Fruit fly (Drosophila melanogaster) whole organism, embryonic: ENCODE data around the gene CG11241.

Source experiments
- Antp ChIP-seq: fragments of 200-800 bp; sonication (Bioruptor generic); optimal IDR thresholded peaks from 3 replicates; lab custom pipeline; 2016; ENCODE audit warnings: missing biosample characterization, missing genetic modification characterization
- CG10147 ChIP-seq: fragments of 200-800 bp; sonication (Bioruptor generic); optimal IDR thresholded peaks from 2 replicates; lab custom pipeline; 2019; ENCODE audit warnings: missing biosample characterization, mild to moderate bottlenecking, missing genetic modification characterization, moderate library complexity
- CG10267 ChIP-seq: fragments of 200-800 bp; sonication (Bioruptor generic); optimal IDR thresholded peaks from 2 replicates; lab custom pipeline; 2018; ENCODE audit warnings: missing biosample characterization, mild to moderate bottlenecking, missing genetic modification characterization, moderate library complexity
- CG11398 ChIP-seq: fragments of 200-800 bp; sonication (Bioruptor generic); optimal IDR thresholded peaks from 2 replicates; lab custom pipeline; 2016; ENCODE audit warnings: missing biosample characterization, missing genetic modification characterization
- CG1233 ChIP-seq: fragments of 200-800 bp; sonication (Bioruptor generic); optimal IDR thresholded peaks from 4 replicates; lab custom pipeline; 2018; ENCODE audit warnings: missing biosample characterization, mild to moderate bottlenecking, missing genetic modification characterization
- CG12659 ChIP-seq: fragments of 200-800 bp; sonication (Bioruptor generic); optimal IDR thresholded peaks from 3 replicates; lab custom pipeline; 2017; ENCODE audit warnings: mild to moderate bottlenecking, missing biosample characterization, missing genetic modification reagents, missing genetic modification characterization
- CG14710 ChIP-seq: fragments of 200-800 bp; sonication (Bioruptor generic); optimal IDR thresholded peaks from 3 replicates; lab custom pipeline; 2019; ENCODE audit warnings: missing biosample characterization, mild to moderate bottlenecking, missing genetic modification characterization, moderate library complexity
- CG14965 ChIP-seq: fragments of 200-800 bp; sonication (Bioruptor generic); optimal IDR thresholded peaks from 2 replicates; lab custom pipeline; 2016; ENCODE audit warnings: missing biosample characterization, missing genetic modification characterization, borderline replicate concordance
- CG15601 ChIP-seq: fragments of 200-800 bp; sonication (Bioruptor generic); optimal IDR thresholded peaks from 3 replicates; lab custom pipeline; 2019; ENCODE audit warnings: missing biosample characterization, mild to moderate bottlenecking, missing genetic modification characterization, moderate library complexity
- CG31224 ChIP-seq: fragments of 200-800 bp; sonication (Bioruptor generic); IDR thresholded peaks from 2 replicates; pipeline ENCODE4 v1.3.6; 2022; ENCODE audit warnings: missing biosample characterization, missing genetic modification characterization
- CG34224 ChIP-seq: fragments of 200-800 bp; sonication (Bioruptor generic); IDR thresholded peaks from 3 replicates; pipeline ENCODE4 v1.3.6; 2022; ENCODE audit warnings: missing biosample characterization, missing genetic modification characterization; ENCODE audit not compliant: partially characterized antibody
- CG6272 ChIP-seq: fragments of 200-800 bp; sonication (Bioruptor generic); IDR thresholded peaks from 2 replicates; pipeline ENCODE4 v1.3.6; 2022; ENCODE audit warnings: missing biosample characterization, missing genetic modification characterization
- CG7271 ChIP-seq: fragments of 200-800 bp; sonication (Bioruptor generic); optimal IDR thresholded peaks from 2 replicates; lab custom pipeline; 2018; ENCODE audit warnings: missing biosample characterization, mild to moderate bottlenecking, missing genetic modification characterization, moderate library complexity
- CG7839 ChIP-seq: fragments of 200-800 bp; sonication (Bioruptor generic); optimal IDR thresholded peaks from 3 replicates; lab custom pipeline; 2018; ENCODE audit warnings: missing biosample characterization, mild to moderate bottlenecking, missing genetic modification characterization, moderate library complexity
- CG7987 ChIP-seq: fragments of 200-800 bp; sonication (Bioruptor generic); optimal IDR thresholded peaks from 2 replicates; lab custom pipeline; 2018; ENCODE audit warnings: missing biosample characterization, mild to moderate bottlenecking, missing genetic modification characterization, moderate library complexity
- CG8944 ChIP-seq: fragments of 200-800 bp; sonication (Bioruptor generic); optimal IDR thresholded peaks from 3 replicates; lab custom pipeline; 2016; ENCODE audit warnings: missing biosample characterization, missing genetic modification characterization
- CG9437 ChIP-seq: fragments of 200-800 bp; sonication (Bioruptor generic); optimal IDR thresholded peaks from 2 replicates; lab custom pipeline; 2018; ENCODE audit warnings: missing biosample characterization, mild to moderate bottlenecking, missing genetic modification characterization
- CHES-1-like ChIP-seq: fragments of 200-800 bp; sonication (Bioruptor generic); optimal IDR thresholded peaks from 2 replicates; lab custom pipeline; 2016; ENCODE audit warnings: missing biosample characterization, missing genetic modification characterization
- CTCF ChIP-seq: fragments of 200-800 bp; sonication (Bioruptor generic); optimal IDR thresholded peaks from 2 replicates; lab custom pipeline; 2017; ENCODE audit warnings: missing biosample characterization, mild to moderate bottlenecking, missing genetic modification characterization, moderate library complexity
- Dbx ChIP-seq: fragments of 200-800 bp; sonication (Bioruptor generic); IDR thresholded peaks from 3 replicates; pipeline ENCODE4 v1.3.6; 2022; ENCODE audit warnings: missing biosample characterization, missing genetic modification characterization
- Dll ChIP-seq: fragments of 200-800 bp; sonication (Bioruptor generic); IDR thresholded peaks from 4 replicates; pipeline ENCODE4 v1.3.6; 2022; ENCODE audit warnings: missing biosample characterization, missing genetic modification characterization; ENCODE audit not compliant: partially characterized antibody
- Dp ChIP-seq: fragments of 200-800 bp; sonication (Bioruptor generic); optimal IDR thresholded peaks from 2 replicates; lab custom pipeline; 2018; ENCODE audit warnings: missing biosample characterization, mild to moderate bottlenecking, missing genetic modification characterization, moderate library complexity
- Dref ChIP-seq: fragments of 200-800 bp; sonication (Bioruptor generic); IDR thresholded peaks from 2 replicates; pipeline ENCODE4 v1.3.6; 2022; ENCODE audit warnings: missing biosample characterization, missing genetic modification characterization
- H15 ChIP-seq: fragments of 200-800 bp; sonication (Bioruptor generic); IDR thresholded peaks from 3 replicates; pipeline ENCODE4 v1.3.6; 2022; ENCODE audit warnings: missing biosample characterization, missing genetic modification characterization
- Med ChIP-seq: fragments of 200-800 bp; sonication (Bioruptor generic); peaks from one replicate; lab custom pipeline; 2016; ENCODE audit warnings: missing biosample characterization, missing genetic modification characterization, mild to moderate bottlenecking, inconsistent platforms, moderate library complexity
- Mes4 ChIP-seq: fragments of 200-800 bp; sonication (Bioruptor generic); optimal IDR thresholded peaks from 2 replicates; lab custom pipeline; 2016; ENCODE audit warnings: missing biosample characterization, missing genetic modification characterization
- Pdp1 ChIP-seq, 2 experiments: fragments of 200-800 bp; sonication (Bioruptor generic); optimal IDR thresholded peaks; 3 replicates each; lab custom pipeline; 2016; ENCODE audit warnings: missing biosample characterization in 2 of 2, missing genetic modification characterization in 2 of 2, mild to moderate bottlenecking in 1 of 2, moderate library complexity in 1 of 2
- Rx ChIP-seq: fragments of 200-800 bp; sonication (Bioruptor generic); IDR thresholded peaks from 2 replicates; pipeline ENCODE4 v1.3.6; 2022; ENCODE audit warnings: missing biosample characterization, missing genetic modification characterization
- Scr ChIP-seq: fragments of 200-800 bp; sonication (Bioruptor generic); IDR thresholded peaks from 2 replicates; pipeline ENCODE4 v1.3.6; 2022; ENCODE audit warnings: missing biosample characterization, missing genetic modification characterization; ENCODE audit not compliant: partially characterized antibody
- abd-A ChIP-seq: fragments of 200-800 bp; sonication (Bioruptor generic); optimal IDR thresholded peaks from 3 replicates; lab custom pipeline; 2019; ENCODE audit warnings: missing biosample characterization, mild to moderate bottlenecking, missing genetic modification characterization, moderate library complexity
- croc ChIP-seq: fragments of 200-800 bp; sonication (Bioruptor generic); conservative IDR thresholded peaks from 3 replicates; pipeline ENCODE4 v1.3.6; 2022; ENCODE audit warnings: missing biosample characterization, missing genetic modification characterization
- gcm2 ChIP-seq: fragments of 200-800 bp; sonication (Bioruptor generic); optimal IDR thresholded peaks from 2 replicates; lab custom pipeline; 2016; ENCODE audit warnings: missing biosample characterization, missing genetic modification characterization
- grn ChIP-seq: fragments of 200-800 bp; sonication (Bioruptor generic); optimal IDR thresholded peaks from 3 replicates; lab custom pipeline; 2017; ENCODE audit warnings: missing biosample characterization, missing genetic modification characterization
- her ChIP-seq: fragments of 200-800 bp; sonication (Bioruptor generic); optimal IDR thresholded peaks from 2 replicates; lab custom pipeline; 2016; ENCODE audit warnings: missing biosample characterization, missing genetic modification characterization
- insv ChIP-seq, 2 experiments: fragments of 200-800 bp; sonication (Bioruptor generic); optimal IDR thresholded peaks; 3 replicates each; lab custom pipeline; 2016 to 2018; ENCODE audit warnings: missing biosample characterization in 2 of 2, missing genetic modification characterization in 2 of 2
- nmo ChIP-seq: fragments of 200-800 bp; sonication (Bioruptor generic); optimal IDR thresholded peaks from 2 replicates; lab custom pipeline; 2018; ENCODE audit warnings: missing biosample characterization, mild to moderate bottlenecking, missing genetic modification characterization, moderate library complexity
- odd ChIP-seq: fragments of 200-800 bp; sonication (Bioruptor generic); optimal IDR thresholded peaks from 2 replicates; lab custom pipeline; 2017; ENCODE audit warnings: missing biosample characterization, mild to moderate bottlenecking, missing genetic modification characterization
- pb ChIP-seq: fragments of 200-800 bp; sonication (Bioruptor generic); optimal IDR thresholded peaks from 3 replicates; lab custom pipeline; 2016; ENCODE audit warnings: missing biosample characterization, missing genetic modification characterization
- pho ChIP-seq: fragments of 200-800 bp; sonication (Bioruptor generic); optimal IDR thresholded peaks from 2 replicates; lab custom pipeline; 2016; ENCODE audit warnings: missing biosample characterization, missing genetic modification characterization
- phol ChIP-seq: fragments of 200-800 bp; sonication (Bioruptor generic); optimal IDR thresholded peaks from 3 replicates; lab custom pipeline; 2018; ENCODE audit warnings: missing biosample characterization, mild to moderate bottlenecking, missing genetic modification characterization, moderate library complexity
- slp2 ChIP-seq: fragments of 200-800 bp; sonication (Bioruptor generic); optimal IDR thresholded peaks from 2 replicates; lab custom pipeline; 2016; ENCODE audit warnings: missing biosample characterization, missing genetic modification characterization
- trem ChIP-seq: fragments of 200-800 bp; optimal IDR thresholded peaks from 3 replicates; lab custom pipeline; 2019; ENCODE audit warnings: missing biosample characterization, mild to moderate bottlenecking, missing genetic modification characterization, moderate library complexity
- zfh1 ChIP-seq: fragments of 200-800 bp; sonication (Bioruptor generic); IDR thresholded peaks from 3 replicates; pipeline ENCODE4 v1.3.6; 2022; ENCODE audit warnings: missing biosample characterization, missing genetic modification characterization

The CG11241 gene

DNA sequence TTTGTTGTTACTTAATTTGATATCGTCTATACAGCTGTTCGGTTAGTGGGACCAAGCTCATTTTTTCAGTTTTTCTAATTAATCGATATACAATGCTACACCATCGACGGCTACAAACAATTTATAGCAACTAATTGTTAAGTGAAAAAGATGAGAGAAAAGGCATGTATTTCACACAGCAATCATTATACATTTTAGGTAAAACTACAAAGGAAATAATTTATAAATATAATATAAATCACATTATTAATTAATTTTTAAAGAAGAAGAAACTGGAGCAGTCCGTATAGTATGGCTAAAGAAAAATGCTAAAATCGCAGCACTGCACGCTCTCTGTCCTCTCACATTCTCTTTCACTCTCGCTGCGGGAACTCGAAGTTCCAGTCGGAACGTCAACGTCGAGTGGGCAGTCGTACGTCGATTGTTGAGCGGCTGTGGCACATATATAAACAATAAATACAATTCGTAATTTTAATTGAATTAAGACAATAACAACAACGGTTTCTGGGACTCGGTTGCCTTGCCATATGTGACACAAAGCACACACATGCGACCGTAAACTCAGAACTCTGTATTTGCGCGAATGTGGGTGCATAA is 10.4 kb downstream of the CG11241 start, which contains the start of the genes CG14450 and CG11367 (continued):
- TF ChIP-seq Med (GFP tag; lab: Kevin White, UChicago) (peak; percentile 81), CG15601 (peak; percentile 34), insv (GFP tag; optimal IDR thresholded peaks at IDR 0.05; lab: Kevin White, UChicago) (peak in 1 of 2 experiments; percentile 80), Dp (GFP tag; lab: Kevin White, UChicago) (peak; percentile 26), Dbx (no peak), CG7839 (tag; lab: Kevin White, UChicago) (peak; percentile 30), Scr (peak; percentile 77), CG9437 (peak; percentile 22), CHES-1-like (GFP tag; lab: Kevin White, UChicago) (no peak), CG7271 (tag; lab: Kevin White, UChicago) (no peak), her (GFP tag; lab: Kevin White, UChicago) (no peak), CG1233 (GFP tag; lab: Kevin White, UChicago) (peak; percentile 2), croc (GFP tag; lab: Robert Waterston, UW) (no peak), zfh1 (peak; percentile 18; the same call in 1 of the 3 replicates), Rx (GFP tag; lab: Robert Waterston, UW) (no peak), phol (tag; lab: Kevin White, UChicago) (peak; percentile 50), abd-A (tag; lab: Kevin White, UChicago) (no peak), CG11398 (GFP tag; lab: Kevin White, UChicago) (no peak), Mes4 (GFP tag; lab: Kevin White, UChicago) (no peak), nmo (GFP tag; lab: Kevin White, UChicago) (peak; percentile 65), CG8944 (GFP tag; lab: Kevin White, UChicago) (no peak), Pdp1 (GFP tag; optimal IDR thresholded peaks at IDR 0.05; lab: Kevin White, UChicago) (peak in 1 of 2 experiments; percentile 48), CG12659 (peak; percentile 64), CG6272 (GFP tag; lab: Robert Waterston, UW) (no peak), gcm2 (GFP tag; lab: Kevin White, UChicago) (no peak), pho (no peak), trem (tag; lab: Kevin White, UChicago) (peak; percentile 81), CG14965 (GFP tag; lab: Kevin White, UChicago) (no peak), pb (GFP tag; lab: Kevin White, UChicago) (no peak), CG14710 (tag; lab: Kevin White, UChicago) (peak; percentile 67), CG10147 (GFP tag; lab: Kevin White, UChicago) (peak; percentile 43), Dref (GFP tag; lab: Robert Waterston, UW) (peak; percentile 61), CG34224 (GFP tag; lab: Robert Waterston, UW) (peak; percentile 18; the same call in 1 of the 3 replicates), slp2 (GFP tag; lab: Kevin White, UChicago) (no peak), Antp (GFP tag; lab: Kevin White, UChicago) (no peak), CG10267 (tag; lab: Kevin White, UChicago) (peak; percentile 78), CG7987 (GFP tag; lab: Kevin White, UChicago) (no peak), odd (GFP tag; lab: Kevin White, UChicago) (no peak), H15 (GFP tag; lab: Robert Waterston, UW) (no peak), CG31224 (no peak), Dll (peak; percentile 88), CTCF (GFP tag; lab: Kevin White, UChicago) (peak; percentile 11), grn (peak; percentile 14)
